Worm (Caenorhabditis elegans): Measurements from ENCODE around the gene F41C6.7.

- no peak for TF ChIP-seq snpc-4 (tag; optimal IDR thresholded peaks at IDR 0.05)
- TF ChIP-seq ceh-16 (tag; optimal IDR thresholded peaks at IDR 0.05) = no peak
- no peak for TF ChIP-seq unc-62 (GFP tag; optimal IDR thresholded peaks at IDR 0.05)
- no peak for TF ChIP-seq ama-1 (optimal IDR thresholded peaks at IDR 0.05)
- no peak for TF ChIP-seq nhr-25 (tag; optimal IDR thresholded peaks at IDR 0.05)
- TF ChIP-seq elt-1 (tag; optimal IDR thresholded peaks at IDR 0.05) = no peak
Observed at ce11 chrX:6844394-6845072, 40.5 kb downstream of the F41C6.7 start, which contains the start of gene C53B7.3.

Measured in whole organism, L2 larva.